Worm (Caenorhabditis elegans) whole organism, L1 larva: ENCODE measurements around the gene C06A6.7.

ENCODE experiments used
- elt-2 ChIP-seq: sonication (generic microtip); optimal IDR thresholded peaks from 2 replicates; lab custom pipeline; 2016; ENCODE audit warnings: missing genetic modification characterization, mild to moderate bottlenecking, inconsistent platforms, missing compliant biosample characterization, missing genetic modification reagents
- hlh-17 ChIP-seq: fragments of 200-800 bp; sonication (Bioruptor generic); optimal IDR thresholded peaks from 2 replicates; lab custom pipeline; 2018; ENCODE audit warnings: missing genetic modification characterization, mild to moderate bottlenecking, missing compliant biosample characterization, moderate library complexity, borderline replicate concordance
- lin-39 ChIP-seq: fragments of 150-350 bp; optimal IDR thresholded peaks from 2 replicates; lab custom pipeline; 2014; ENCODE audit warnings: missing biosample characterization, missing genetic modification reagents, missing genetic modification characterization
- mef-2 ChIP-seq: fragments of 150-350 bp; optimal IDR thresholded peaks from 2 replicates; lab custom pipeline; 2014; ENCODE audit warnings: missing biosample characterization, missing genetic modification characterization
- nhr-237 ChIP-seq: fragments of 150-350 bp; optimal IDR thresholded peaks from 2 replicates; lab custom pipeline; 2014; ENCODE audit warnings: missing biosample characterization, missing genetic modification characterization
- snu-23 ChIP-seq: sonication (generic microtip); optimal IDR thresholded peaks from 2 replicates; lab custom pipeline; 2016; ENCODE audit warnings: missing genetic modification characterization, missing compliant biosample characterization
- sptf-1 ChIP-seq: fragments of 150-350 bp; optimal IDR thresholded peaks from 2 replicates; lab custom pipeline; 2014; ENCODE audit warnings: missing biosample characterization, missing genetic modification characterization

- TF ChIP-seq sptf-1 (tag; lab: Kevin White, UChicago) = no peak
- TF ChIP-seq elt-2 (tag; lab: Kevin White, UChicago) = no peak
- no peak for TF ChIP-seq snu-23 (GFP tag; lab: Kevin White, UChicago)
- TF ChIP-seq hlh-17 (GFP tag; lab: Kevin White, UChicago) = no peak
- TF ChIP-seq mef-2 (tag; lab: Kevin White, UChicago) = no peak
- no peak for TF ChIP-seq lin-39
- TF ChIP-seq nhr-237 (tag; lab: Kevin White, UChicago) = no peak
Observed at ce11 chrIV:7850329-7850728, 12.0 kb upstream of the C06A6.7 start.
